5 worm cellular contexts compared by ENCODE assay signal in the genomic region with DNA sequence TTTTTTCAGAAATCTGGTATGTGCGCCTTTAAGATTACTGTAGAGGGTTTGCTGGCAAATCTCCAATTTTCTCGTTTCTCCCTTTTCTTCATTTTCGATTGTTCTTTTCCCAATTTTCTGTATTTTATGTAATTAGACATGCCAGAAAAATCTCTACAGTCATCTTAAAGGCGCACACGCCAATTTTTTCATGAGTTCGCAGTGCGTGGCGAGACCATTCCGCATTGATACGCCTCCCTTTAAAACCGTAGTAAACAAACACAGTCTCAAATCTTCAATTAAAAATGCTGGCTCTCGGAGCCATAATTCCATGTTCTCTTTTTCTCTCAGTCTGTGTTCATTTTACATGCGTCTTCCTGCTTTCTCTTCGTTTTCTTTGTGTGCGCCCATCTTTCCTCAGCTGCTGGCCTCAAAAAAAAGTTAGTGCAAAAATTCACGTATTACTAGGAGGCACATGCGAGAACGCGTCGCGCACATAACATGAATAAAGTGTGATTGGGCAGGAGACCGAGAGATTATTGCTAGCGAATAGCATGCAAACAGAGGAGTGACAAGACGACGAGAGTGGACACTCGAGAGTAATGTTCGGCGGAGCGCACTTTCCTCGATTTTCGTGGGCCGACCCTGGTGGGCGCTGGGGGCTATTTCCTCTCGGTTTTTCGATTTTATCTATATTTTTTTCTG.
TF ChIP-seq lines count a peak whose summit lies in the region.

No protein-coding gene starts in this region.

TF ChIP-seq in whole organism, L1 larva, 84 proteins besides CTCF, POLR2A, EP300 and RAD21 (continues in another document):
- TF ChIP-seq nhr-47 (tag; optimal IDR thresholded peaks at IDR 0.05; lab: Kevin White, UChicago) (peak; percentile 81), skn-1 (tag; optimal IDR thresholded peaks at IDR 0.05; lab: Kevin White, UChicago) (peak; percentile 60), tbx-2 (tag; optimal IDR thresholded peaks at IDR 0.05; lab: Kevin White, UChicago) (peak; percentile 87), aly-2 (tag; optimal IDR thresholded peaks at IDR 0.05; lab: Kevin White, UChicago) (no peak), lin-39 (tag; optimal IDR thresholded peaks at IDR 0.05; lab: Kevin White, UChicago) (peak; percentile 10), unc-86 (tag; optimal IDR thresholded peaks at IDR 0.05; lab: Kevin White, UChicago) (peak; percentile 75), hlh-17 (GFP tag; optimal IDR thresholded peaks at IDR 0.05; lab: Kevin White, UChicago; ENCODE audit: borderline replicate concordance) (no peak), jun-1 (tag; optimal IDR thresholded peaks at IDR 0.05; lab: Kevin White, UChicago) (peak; percentile 45), lin-14 (GFP tag; optimal IDR thresholded peaks at IDR 0.05; lab: Kevin White, UChicago) (peak; percentile 99), mep-1 (tag; optimal IDR thresholded peaks at IDR 0.05; lab: Kevin White, UChicago) (peak; percentile 81), efl-3 (GFP tag; optimal IDR thresholded peaks at IDR 0.05; lab: Kevin White, UChicago) (no peak), ztf-4 (tag; optimal IDR thresholded peaks at IDR 0.05; lab: Kevin White, UChicago) (peak; percentile 21), efl-1 (optimal IDR thresholded peaks at IDR 0.05; lab: Kevin White, UChicago) (peak; percentile 78 to 88), efl-1 (GFP tag; optimal IDR thresholded peaks at IDR 0.05 in 1 of 2; lab: Kevin White, UChicago) (peak; percentile 60 to 93), dpl-1 (GFP tag; optimal IDR thresholded peaks at IDR 0.05; lab: Kevin White, UChicago) (peak; percentile 47 to 64 (median 54)), nhr-85 (tag; lab: Kevin White, UChicago) (peak; percentile 91)

TF ChIP-seq in whole organism, L3 larva, 47 proteins besides CTCF, POLR2A, EP300 and RAD21 (continues in another document):
- TF ChIP-seq elt-3 (tag; optimal IDR thresholded peaks at IDR 0.05; lab: Kevin White, UChicago) (no peak), fkh-10 (GFP tag; optimal IDR thresholded peaks at IDR 0.05; lab: Kevin White, UChicago) (peak; percentile 61), fkh-2 (tag; optimal IDR thresholded peaks at IDR 0.05; lab: Kevin White, UChicago) (no peak), egl-27 (tag; optimal IDR thresholded peaks at IDR 0.05; lab: Kevin White, UChicago) (no peak), fos-1 (tag; optimal IDR thresholded peaks at IDR 0.05; lab: Kevin White, UChicago) (no peak), hmg-11 (tag; optimal IDR thresholded peaks at IDR 0.05; lab: Kevin White, UChicago) (peak; percentile 90), mdl-1 (tag; optimal IDR thresholded peaks at IDR 0.05; lab: Kevin White, UChicago) (peak; percentile 65), aly-2 (tag; optimal IDR thresholded peaks at IDR 0.05; lab: Kevin White, UChicago) (no peak), pqm-1 (tag; optimal IDR thresholded peaks at IDR 0.05; lab: Kevin White, UChicago) (peak; percentile 20), elt-1 (tag; optimal IDR thresholded peaks at IDR 0.05; lab: Kevin White, UChicago) (peak; percentile 66), R02D3.7 (tag; optimal IDR thresholded peaks at IDR 0.05; lab: Kevin White, UChicago) (peak; percentile 17), unc-39 (tag; optimal IDR thresholded peaks at IDR 0.05; lab: Kevin White, UChicago) (no peak), ceh-28 (tag; optimal IDR thresholded peaks at IDR 0.05; lab: Kevin White, UChicago) (peak; percentile 8), snpc-4 (tag; optimal IDR thresholded peaks at IDR 0.05; lab: Kevin White, UChicago) (peak; percentile 70), ztf-4 (tag; optimal IDR thresholded peaks at IDR 0.05; lab: Kevin White, UChicago) (no peak), nhr-25 (tag; optimal IDR thresholded peaks at IDR 0.05; lab: Kevin White, UChicago) (peak; percentile 81), nhr-12 (tag; optimal IDR thresholded peaks at IDR 0.05; lab: Kevin White, UChicago) (no peak), pha-4 (tag; optimal IDR thresholded peaks at IDR 0.05; lab: Kevin White, UChicago) (peak; percentile 73)

TF ChIP-seq in whole organism, early embryonic, 17 proteins besides CTCF, POLR2A, EP300 and RAD21:
- no peak for TF ChIP-seq ama-1 (optimal IDR thresholded peaks at IDR 0.05; lab: Kevin White, UChicago)
- TF ChIP-seq ets-7 (tag; optimal IDR thresholded peaks at IDR 0.05; lab: Kevin White, UChicago) = no peak
- no peak for TF ChIP-seq ceh-36 (tag; optimal IDR thresholded peaks at IDR 0.05; lab: Kevin White, UChicago)
- peak; percentile 13 for TF ChIP-seq hmg-4 (GFP tag; optimal IDR thresholded peaks at IDR 0.05; lab: Kevin White, UChicago)
- TF ChIP-seq hmbx-1 (tag; optimal IDR thresholded peaks at IDR 0.05; lab: Kevin White, UChicago) = no peak
- peak; percentile 51 for TF ChIP-seq F13C5.2 (tag; optimal IDR thresholded peaks at IDR 0.05; lab: Kevin White, UChicago)
- TF ChIP-seq B0310.2 (tag; optimal IDR thresholded peaks at IDR 0.05; lab: Kevin White, UChicago) = no peak
- no peak for TF ChIP-seq scrt-1 (GFP tag; IDR thresholded peaks at IDR 0.05; lab: Robert Waterston, UW)
- no peak for TF ChIP-seq sea-1 (GFP tag; conservative IDR thresholded peaks at IDR 0.05; lab: Robert Waterston, UW)
- TF ChIP-seq tra-4 (tag; optimal IDR thresholded peaks at IDR 0.05; lab: Kevin White, UChicago) = no peak

TF ChIP-seq in whole organism, midembryonic, 9 proteins besides CTCF, POLR2A, EP300 and RAD21:
- TF ChIP-seq klf-2 (GFP tag; conservative IDR thresholded peaks at IDR 0.05; lab: Robert Waterston, UW) = no peak
- no peak for TF ChIP-seq ztf-23 (GFP tag; IDR thresholded peaks at IDR 0.05; lab: Robert Waterston, UW)
- TF ChIP-seq ztf-29 (GFP tag; IDR thresholded peaks at IDR 0.05; lab: Robert Waterston, UW) = no peak
- peak; percentile 39 for TF ChIP-seq cog-1 (tag; optimal IDR thresholded peaks at IDR 0.05; lab: Kevin White, UChicago)
- TF ChIP-seq med-1 (GFP tag; optimal IDR thresholded peaks at IDR 0.05; lab: Kevin White, UChicago; ENCODE audit: insufficient read depth) = no peak
- TF ChIP-seq flt-1 (GFP tag; IDR thresholded peaks at IDR 0.05; lab: Robert Waterston, UW) = peak; percentile 50; the same call in 1 of the 2 replicates
- no peak for TF ChIP-seq T22C8.4 (GFP tag; IDR thresholded peaks at IDR 0.05; lab: Robert Waterston, UW)

TF ChIP-seq in whole organism, young adult, 124 proteins besides CTCF, POLR2A, EP300 and RAD21 (continues in another document):
- TF ChIP-seq F10E7.11 (tag; optimal IDR thresholded peaks at IDR 0.05; lab: Kevin White, UChicago) (no peak), ceh-27 (GFP tag; optimal IDR thresholded peaks at IDR 0.05; lab: Kevin White, UChicago) (peak; percentile 87), K12H6.12 (tag; optimal IDR thresholded peaks at IDR 0.05; lab: Kevin White, UChicago) (peak; percentile 77), egl-44 (GFP tag; IDR thresholded peaks at IDR 0.05; lab: Robert Waterston, UW) (no peak), sptf-2 (GFP tag; optimal IDR thresholded peaks at IDR 0.05; lab: Kevin White, UChicago) (no peak), sea-2 (GFP tag; IDR thresholded peaks at IDR 0.05; lab: Robert Waterston, UW) (no peak), Y79H2A.3 (GFP tag; conservative IDR thresholded peaks at IDR 0.05; lab: Robert Waterston, UW) (no peak), ekl-4 (GFP tag; IDR thresholded peaks at IDR 0.05; lab: Robert Waterston, UW) (peak; percentile 43), attf-5 (GFP tag; optimal IDR thresholded peaks at IDR 0.05; lab: Kevin White, UChicago) (peak; percentile 89), dpl-1 (GFP tag; optimal IDR thresholded peaks at IDR 0.05; lab: Kevin White, UChicago) (no peak), egl-18 (GFP tag; IDR thresholded peaks at IDR 0.05; lab: Robert Waterston, UW) (no peak), ztf-28 (GFP tag; IDR thresholded peaks at IDR 0.05; lab: Robert Waterston, UW) (no peak), Y53F4B.3 (GFP tag; IDR thresholded peaks at IDR 0.05; lab: Robert Waterston, UW) (no peak), F37B4.10 (GFP tag; IDR thresholded peaks at IDR 0.05; lab: Robert Waterston, UW) (no peak), lsy-27 (tag; optimal IDR thresholded peaks at IDR 0.05; lab: Kevin White, UChicago; ENCODE audit: borderline replicate concordance, insufficient read depth) (no peak), cebp-1 (GFP tag; IDR thresholded peaks at IDR 0.05; lab: Robert Waterston, UW) (no peak), cebp-1 (tag; optimal IDR thresholded peaks at IDR 0.05; lab: Kevin White, UChicago) (peak; percentile 78), hmg-20 (GFP tag; IDR thresholded peaks at IDR 0.05; lab: Robert Waterston, UW) (no peak), aptf-3 (GFP tag; IDR thresholded peaks at IDR 0.05; lab: Robert Waterston, UW) (no peak), tbx-9 (tag; optimal IDR thresholded peaks at IDR 0.05; lab: Kevin White, UChicago; ENCODE audit: borderline replicate concordance) (no peak), F57C9.4 (tag; optimal IDR thresholded peaks at IDR 0.05; lab: Kevin White, UChicago) (no peak), C17E4.6 (GFP tag; IDR thresholded peaks at IDR 0.05; lab: Robert Waterston, UW) (no peak), nhr-120 (GFP tag; IDR thresholded peaks at IDR 0.05; lab: Robert Waterston, UW) (no peak), nhr-27 (tag; optimal IDR thresholded peaks at IDR 0.05; lab: Kevin White, UChicago) (no peak), rpc-1 (optimal IDR thresholded peaks at IDR 0.05; lab: Kevin White, UChicago) (no peak), rpc-1 (tag; optimal IDR thresholded peaks at IDR 0.05; lab: Kevin White, UChicago) (no peak), Y53G8AR.9 (GFP tag; conservative IDR thresholded peaks at IDR 0.05; lab: Robert Waterston, UW) (no peak), unc-62 (GFP tag; optimal IDR thresholded peaks at IDR 0.05; lab: Kevin White, UChicago) (no peak), Y56A3A.18 (GFP tag; IDR thresholded peaks at IDR 0.05; lab: Robert Waterston, UW) (no peak), let-526 (GFP tag; IDR thresholded peaks at IDR 0.05; lab: Robert Waterston, UW) (no peak), rcor-1 (GFP tag; IDR thresholded peaks at IDR 0.05; lab: Robert Waterston, UW) (no peak), repo-1 (tag; optimal IDR thresholded peaks at IDR 0.05; lab: Kevin White, UChicago) (no peak), ceh-40 (GFP tag; IDR thresholded peaks at IDR 0.05; lab: Robert Waterston, UW) (no peak), hrde-1 (tag; optimal IDR thresholded peaks at IDR 0.05; lab: Kevin White, UChicago; ENCODE audit: borderline replicate concordance) (no peak), mes-4 (tag; optimal IDR thresholded peaks at IDR 0.05; lab: Kevin White, UChicago) (no peak), hsf-1 (GFP tag; IDR thresholded peaks at IDR 0.05; lab: Robert Waterston, UW) (no peak), F49E8.2 (tag; optimal IDR thresholded peaks at IDR 0.05; lab: Kevin White, UChicago; ENCODE audit: insufficient read depth) (no peak), zfh-2 (GFP tag; conservative IDR thresholded peaks at IDR 0.05; lab: Robert Waterston, UW) (peak; percentile 85), madf-10 (tag; optimal IDR thresholded peaks at IDR 0.05; lab: Kevin White, UChicago) (peak; percentile 44), tbp1 (GFP tag; optimal IDR thresholded peaks at IDR 0.05; lab: Kevin White, UChicago) (peak; percentile 38)

Comparison
In these comparisons a context has a peak if more than half of its experiments do, and no peak if none do; other contexts are left out.
1. Of the 8 proteins assayed by ChIP-seq in both whole organism, young adult and whole organism, L1 larva: peak only in whole organism, young adult: none; only in whole organism, L1 larva: dpl-1, efl-1 and unc-130; in both: nhr-90 and snpc-4; in neither: 2; mixed calls (peak in some experiments, not most) for 1.